Fruit fly (Drosophila melanogaster) whole organism, wandering third instar larva: ENCODE data around the gene L2HGDH.

Experiments
- Abd-B ChIP-seq: fragments of >200 bp; optimal IDR thresholded peaks from 2 replicates; lab custom pipeline; 2017; ENCODE audit warnings: missing biosample characterization, missing genetic modification characterization
- CG32264 ChIP-seq: fragments of 200-800 bp; sonication (Bioruptor generic); optimal IDR thresholded peaks from 2 replicates; lab custom pipeline; 2016; ENCODE audit warnings: missing biosample characterization, missing genetic modification characterization
- CG9705 ChIP-seq: fragments of 200-800 bp; sonication (Bioruptor generic); optimal IDR thresholded peaks from 2 replicates; lab custom pipeline; 2018; ENCODE audit warnings: missing biosample characterization, mild to moderate bottlenecking, missing genetic modification characterization
- CrebA ChIP-seq: fragments of 200-800 bp; sonication (Bioruptor generic); optimal IDR thresholded peaks from 2 replicates; lab custom pipeline; 2016; ENCODE audit warnings: missing biosample characterization, mild to moderate bottlenecking, missing genetic modification characterization, borderline replicate concordance
- Dfd ChIP-seq: fragments of >200 bp; optimal IDR thresholded peaks from 2 replicates; lab custom pipeline; 2017; ENCODE audit warnings: missing biosample characterization, missing genetic modification characterization
- Dif ChIP-seq: fragments of 200-275, 200-300 bp; sonication (Bioruptor generic); optimal IDR thresholded peaks from 2 replicates; lab custom pipeline; 2018; ENCODE audit warnings: missing biosample characterization, missing genetic modification characterization; ENCODE audit not compliant: partially characterized antibody
- GATAd ChIP-seq: sonication (Bioruptor generic); optimal IDR thresholded peaks from 2 replicates; lab custom pipeline; 2016; ENCODE audit warnings: missing biosample characterization, missing genetic modification characterization
- HLH106 ChIP-seq: fragments of 200-800 bp; optimal IDR thresholded peaks from 3 replicates; lab custom pipeline; 2019; ENCODE audit warnings: missing biosample characterization, mild to moderate bottlenecking, missing genetic modification characterization, moderate library complexity
- Hnf4 ChIP-seq: fragments of 200-800 bp; sonication (Bioruptor generic); optimal IDR thresholded peaks from 2 replicates; lab custom pipeline; 2016; ENCODE audit warnings: missing biosample characterization, mild to moderate bottlenecking, missing genetic modification characterization
- Hr78 ChIP-seq: fragments of >200 bp; optimal IDR thresholded peaks from 2 replicates; lab custom pipeline; 2017; ENCODE audit warnings: missing biosample characterization, missing genetic modification characterization
- Hr83 ChIP-seq: fragments of 200-300 bp; sonication (Bioruptor generic); optimal IDR thresholded peaks from 2 replicates; lab custom pipeline; 2016; ENCODE audit warnings: missing biosample characterization, mild to moderate bottlenecking, missing genetic modification characterization, moderate library complexity; ENCODE audit not compliant: poor library complexity, severe bottlenecking
- Jra ChIP-seq: sonication (Bioruptor generic); optimal IDR thresholded peaks from 2 replicates; lab custom pipeline; 2016; ENCODE audit warnings: missing biosample characterization, missing genetic modification characterization
- Mio ChIP-seq: sonication (Bioruptor generic); optimal IDR thresholded peaks from 2 replicates; lab custom pipeline; 2016; ENCODE audit warnings: missing biosample characterization, missing genetic modification characterization
- Myc ChIP-seq: fragments of >200 bp; optimal IDR thresholded peaks from 2 replicates; lab custom pipeline; 2017
- N ChIP-seq: fragments of >200 bp; optimal IDR thresholded peaks from 2 replicates; lab custom pipeline; 2018; ENCODE audit warnings: missing biosample characterization, missing external identifiers, missing genetic modification characterization
- OdsH ChIP-seq: fragments of 200-800 bp; sonication (Bioruptor generic); optimal IDR thresholded peaks from 2 replicates; lab custom pipeline; 2016; ENCODE audit warnings: missing biosample characterization, mild to moderate bottlenecking, missing genetic modification characterization
- Rel ChIP-seq, 2 experiments: fragments of 200-800 bp; sonication (Bioruptor generic) in 1 of 2; optimal IDR thresholded peaks; 2 replicates in 1 of 2; 3 replicates in 1 of 2; lab custom pipeline; 2016 to 2019; ENCODE audit warnings: mild to moderate bottlenecking in 2 of 2, missing biosample characterization in 2 of 2, missing genetic modification characterization in 2 of 2, moderate library complexity in 1 of 2
- Sp1 ChIP-seq: fragments of 200-800 bp; sonication (Bioruptor generic); optimal IDR thresholded peaks from 3 replicates; lab custom pipeline; 2019; ENCODE audit warnings: missing biosample characterization, mild to moderate bottlenecking, missing genetic modification characterization, moderate library complexity
- Vsx2 ChIP-seq: fragments of 200-300, 225-300 bp; sonication (Bioruptor generic); optimal IDR thresholded peaks from 2 replicates; lab custom pipeline; 2018; ENCODE audit warnings: missing biosample characterization, missing genetic modification characterization; ENCODE audit not compliant: partially characterized antibody
- br ChIP-seq: fragments of 200-800 bp; sonication (Bioruptor generic); optimal IDR thresholded peaks from 2 replicates; lab custom pipeline; 2016; ENCODE audit warnings: missing biosample characterization, missing genetic modification characterization
- brk ChIP-seq: fragments of 200-800 bp; sonication (Bioruptor generic); optimal IDR thresholded peaks from 2 replicates; lab custom pipeline; 2016; ENCODE audit warnings: missing biosample characterization, mild to moderate bottlenecking, missing genetic modification characterization
- dl ChIP-seq, 2 experiments: fragments of 175-275, 200-275 bp in 1 of 2; fragments of 200-275 bp in 1 of 2; sonication (Bioruptor generic); optimal IDR thresholded peaks; lab custom pipeline; 2018; ENCODE audit warnings: mild to moderate bottlenecking in 2 of 2, missing biosample characterization in 2 of 2, missing genetic modification characterization in 2 of 2, moderate library complexity in 2 of 2; ENCODE audit not compliant: partially characterized antibody in 2 of 2, insufficient read depth in 1 of 2
- dmrt93B ChIP-seq: fragments of 200-800 bp; sonication (Bioruptor generic); optimal IDR thresholded peaks from 2 replicates; lab custom pipeline; 2018; ENCODE audit warnings: missing biosample characterization, mild to moderate bottlenecking, missing genetic modification characterization
- dsf ChIP-seq: sonication (Bioruptor generic); optimal IDR thresholded peaks from 2 replicates; lab custom pipeline; 2016; ENCODE audit warnings: missing biosample characterization, missing genetic modification characterization, borderline replicate concordance
- ey ChIP-seq: fragments of 200-800 bp; sonication (Bioruptor generic); optimal IDR thresholded peaks from 2 replicates; lab custom pipeline; 2016; ENCODE audit warnings: missing biosample characterization, missing genetic modification characterization
- foxo ChIP-seq, 2 experiments: fragments of 200-800 bp; sonication (Bioruptor generic); optimal IDR thresholded peaks; 2 replicates in 1 of 2; 3 replicates in 1 of 2; lab custom pipeline; 2016 to 2017; ENCODE audit warnings: missing biosample characterization in 2 of 2, missing genetic modification characterization in 2 of 2
- fru ChIP-seq: fragments of 200-800 bp; sonication (Bioruptor generic); optimal IDR thresholded peaks from 3 replicates; lab custom pipeline; 2016; ENCODE audit warnings: missing biosample characterization, mild to moderate bottlenecking, missing genetic modification characterization
- h ChIP-seq: fragments of 200-800 bp; sonication (Bioruptor generic); optimal IDR thresholded peaks from 3 replicates; lab custom pipeline; 2016; ENCODE audit warnings: missing biosample characterization, mild to moderate bottlenecking, missing genetic modification characterization
- jim ChIP-seq: fragments of 175-275, 200-325 bp; sonication (Bioruptor generic); optimal IDR thresholded peaks from 2 replicates; lab custom pipeline; 2016; ENCODE audit warnings: missing biosample characterization, mild to moderate bottlenecking, missing genetic modification characterization
- lola ChIP-seq: fragments of >200 bp; optimal IDR thresholded peaks from 2 replicates; lab custom pipeline; 2017; ENCODE audit warnings: missing biosample characterization, missing genetic modification characterization
- pan ChIP-seq: fragments of >200 bp; optimal IDR thresholded peaks from 2 replicates; lab custom pipeline; 2017
- psq ChIP-seq: fragments of 200-800 bp; sonication (Bioruptor generic); optimal IDR thresholded peaks from 3 replicates; lab custom pipeline; 2017; ENCODE audit warnings: missing biosample characterization, mild to moderate bottlenecking, missing genetic modification characterization, moderate library complexity
- rgr ChIP-seq: fragments of 200-800 bp; sonication (Bioruptor generic); optimal IDR thresholded peaks from 3 replicates; lab custom pipeline; 2016; ENCODE audit warnings: missing biosample characterization, mild to moderate bottlenecking, missing genetic modification characterization
- sage ChIP-seq: fragments of 200-800 bp; sonication (Bioruptor generic); optimal IDR thresholded peaks from 2 replicates; lab custom pipeline; 2016; ENCODE audit warnings: missing biosample characterization, mild to moderate bottlenecking, missing genetic modification characterization
- sv ChIP-seq: fragments of 200-800 bp; sonication (Bioruptor generic); optimal IDR thresholded peaks from 3 replicates; lab custom pipeline; 2016; ENCODE audit warnings: missing biosample characterization, missing genetic modification characterization
- tai ChIP-seq: sonication (Bioruptor generic); optimal IDR thresholded peaks from 2 replicates; lab custom pipeline; 2016; ENCODE audit warnings: missing biosample characterization, missing genetic modification characterization
- usp ChIP-seq: fragments of >200 bp; optimal IDR thresholded peaks from 2 replicates; lab custom pipeline; 2017; ENCODE audit warnings: missing biosample characterization, missing genetic modification characterization
- woc ChIP-seq: sonication (Bioruptor generic); optimal IDR thresholded peaks from 2 replicates; lab custom pipeline; 2016; ENCODE audit warnings: missing biosample characterization, mild to moderate bottlenecking, missing genetic modification characterization

L2HGDH gene

dm6 chr2L:18965367-18966213 is 8.7 kb downstream of the L2HGDH start:
- TF ChIP-seq rgr (GFP tag; lab: Kevin White, UChicago) (no peak), h (GFP tag; lab: Kevin White, UChicago) (no peak), brk (GFP tag; lab: Kevin White, UChicago) (no peak), HLH106 (tag; lab: Kevin White, UChicago) (no peak), tai (GFP tag; lab: Kevin White, UChicago) (no peak), Hr83 (GFP tag; lab: Kevin White, UChicago) (no peak), OdsH (no peak), Jra (GFP tag; lab: Kevin White, UChicago) (no peak), Vsx2 (no peak), CrebA (GFP tag; lab: Kevin White, UChicago) (no peak), Myc (lab: Kevin White, UChicago) (no peak), pan (no peak), Dif (GFP tag; lab: Kevin White, UChicago) (no peak), N (GFP tag; lab: Kevin White, UChicago) (no peak), Mio (no peak)

dm6 chr2L:18957142-18957674 is 17.0 kb downstream of the L2HGDH start, which contains the start of gene Bhmt:
Gene Bhmt (minus strand): TSS chr2L:18957311.
- TF ChIP-seq Mio (no peak), sage (peak; percentile 90), dl (GFP tag; optimal IDR thresholded peaks at IDR 0.05; lab: Kevin White, UChicago; ENCODE audit: insufficient read depth in 1 of 2, partially characterized antibody in 2 of 2) (no peak), Jra (GFP tag; lab: Kevin White, UChicago) (no peak), tai (GFP tag; lab: Kevin White, UChicago) (no peak), lola (GFP tag; lab: Kevin White, UChicago) (no peak), Abd-B (GFP tag; lab: Kevin White, UChicago) (no peak), HLH106 (tag; lab: Kevin White, UChicago) (peak; percentile 88), h (GFP tag; lab: Kevin White, UChicago) (peak; percentile 88), rgr (GFP tag; lab: Kevin White, UChicago) (peak; percentile 90), brk (GFP tag; lab: Kevin White, UChicago) (peak; percentile 84), woc (GFP tag; lab: Kevin White, UChicago) (peak; percentile 60), fru (peak; percentile 81), foxo (GFP tag; optimal IDR thresholded peaks at IDR 0.05; lab: Kevin White, UChicago) (peak in 1 of 2 experiments; percentile 91), Myc (lab: Kevin White, UChicago) (no peak), pan (no peak), psq (peak; percentile 87), CG32264 (GFP tag; lab: Kevin White, UChicago) (peak; percentile 42), usp (GFP tag; lab: Kevin White, UChicago) (no peak), CG9705 (peak; percentile 49), ey (GFP tag; lab: Kevin White, UChicago) (peak; percentile 61), sv (no peak), GATAd (GFP tag; lab: Kevin White, UChicago) (no peak), Hr83 (GFP tag; lab: Kevin White, UChicago) (peak; percentile 61), N (GFP tag; lab: Kevin White, UChicago) (no peak), Dfd (no peak), dsf (GFP tag; lab: Kevin White, UChicago) (no peak), CrebA (GFP tag; lab: Kevin White, UChicago) (no peak), Rel (GFP tag; optimal IDR thresholded peaks at IDR 0.05; lab: Kevin White, UChicago) (peak; percentile 86), Rel (tag; optimal IDR thresholded peaks at IDR 0.05; lab: Kevin White, UChicago) (peak; percentile 87), dmrt93B (GFP tag; lab: Kevin White, UChicago) (peak; percentile 64), Hnf4 (GFP tag; lab: Kevin White, UChicago) (peak; percentile 73), OdsH (peak; percentile 87), Dif (GFP tag; lab: Kevin White, UChicago) (no peak), Sp1 (GFP tag; lab: Kevin White, UChicago) (peak; percentile 85), Hr78 (GFP tag; lab: Kevin White, UChicago) (no peak), br (peak; percentile 68), jim (no peak), Vsx2 (no peak)
